Fruit fly (Drosophila melanogaster): Measurements from ENCODE around the gene tinc.

- TF ChIP-seq cnc (optimal IDR thresholded peaks at IDR 0.05) (no peak), CG1620 (GFP tag; optimal IDR thresholded peaks at IDR 0.05) (no peak), Mnt (GFP tag; optimal IDR thresholded peaks at IDR 0.05) (no peak), tj (GFP tag; optimal IDR thresholded peaks at IDR 0.05) (no peak)
These were observed 27.2 kb upstream of the tinc start for dm6 chr3R:17784189-17784588.

Data from whole organism, adult.